Worm (Caenorhabditis elegans) whole organism, L1 larva: ENCODE data around the gene rpl-33.

ENCODE experiments used
- alr-1 ChIP-seq: fragments of 200-800 bp; sonication (Bioruptor generic); optimal IDR thresholded peaks from 2 replicates; lab custom pipeline; 2018; ENCODE audit warnings: borderline replicate concordance, mild to moderate bottlenecking, missing genetic modification characterization, missing compliant biosample characterization
- ces-1 ChIP-seq: fragments of 150-350 bp; optimal IDR thresholded peaks from 2 replicates; lab custom pipeline; 2014; ENCODE audit warnings: missing biosample characterization, missing genetic modification reagents, missing genetic modification characterization
- elt-3 ChIP-seq, 6 experiments: fragments of 150-350 bp in 1 of 6; sonication (generic microtip); optimal IDR thresholded peaks; 2 replicates each; lab custom pipeline; 2017 to 2018; ENCODE audit warnings: missing biosample characterization in 6 of 6, missing genetic modification characterization in 6 of 6, inconsistent platforms in 1 of 6
- fos-1 ChIP-seq: fragments of 150-350 bp; optimal IDR thresholded peaks from 2 replicates; lab custom pipeline; 2014; ENCODE audit warnings: missing biosample characterization, missing genetic modification characterization
- lin-39 ChIP-seq: fragments of 150-350 bp; optimal IDR thresholded peaks from 2 replicates; lab custom pipeline; 2014; ENCODE audit warnings: missing biosample characterization, missing genetic modification reagents, missing genetic modification characterization
- nhr-76 ChIP-seq: sonication (generic microtip); optimal IDR thresholded peaks from 2 replicates; lab custom pipeline; 2017; ENCODE audit warnings: missing biosample characterization, missing genetic modification characterization
- nhr-77 ChIP-seq: fragments of 150-350 bp; optimal IDR thresholded peaks from 2 replicates; lab custom pipeline; 2014; ENCODE audit warnings: missing biosample characterization, missing genetic modification characterization
- unc-130 ChIP-seq: fragments of 150-350 bp; optimal IDR thresholded peaks from 2 replicates; lab custom pipeline; 2017; ENCODE audit warnings: missing biosample characterization, missing genetic modification characterization, inconsistent platforms

DNA sequence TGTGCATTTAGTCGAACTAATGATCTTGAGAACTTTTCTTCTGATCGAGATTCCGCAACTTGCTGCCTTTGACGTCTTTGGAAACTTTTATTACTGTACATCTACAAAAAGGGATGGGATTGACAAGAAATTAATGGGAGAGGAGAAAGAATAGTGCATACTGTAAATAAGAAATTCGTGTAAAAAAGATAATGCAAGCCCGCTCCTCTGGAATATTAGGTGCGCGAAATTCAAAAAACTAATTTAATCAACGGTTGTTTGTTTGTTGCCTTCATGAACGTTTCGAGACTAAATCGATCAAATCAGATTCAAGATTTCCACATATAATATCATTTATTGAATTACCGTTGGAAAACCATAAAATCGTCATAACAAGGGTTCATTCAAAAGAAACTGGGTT lies 35.5 kb upstream of the rpl-33 start, which contains the start of gene him-14:
- TF ChIP-seq ces-1 (GFP tag; lab: Kevin White, UChicago), result no peak
- no peak for TF ChIP-seq nhr-76 (tag; lab: Kevin White, UChicago)
- TF ChIP-seq alr-1 (tag; lab: Kevin White, UChicago), result no peak
- TF ChIP-seq nhr-77 (tag; lab: Kevin White, UChicago), result no peak
- no peak for TF ChIP-seq fos-1 (tag; lab: Kevin White, UChicago)
- TF ChIP-seq elt-3 (tag; optimal IDR thresholded peaks at IDR 0.05; lab: Kevin White, UChicago), result no peak
- TF ChIP-seq lin-39 (tag; lab: Kevin White, UChicago), result no peak
- no peak for TF ChIP-seq unc-130 (tag; lab: Kevin White, UChicago)
